Worm (Caenorhabditis elegans) whole organism, late embryonic: ENCODE results near the gene C18D11.7.

Experiments
- C08G9.2 ChIP-seq: sonication (generic microtip); optimal IDR thresholded peaks from 2 replicates; lab custom pipeline; 2016; ENCODE audit warnings: mild to moderate bottlenecking, missing genetic modification characterization, moderate library complexity, missing compliant biosample characterization
- C38D4.7 ChIP-seq: fragments of 200-800 bp; sonication (Bioruptor generic); optimal IDR thresholded peaks from 2 replicates; lab custom pipeline; 2018; ENCODE audit warnings: mild to moderate bottlenecking, missing genetic modification characterization, moderate library complexity, missing compliant biosample characterization
- F13H6.1 ChIP-seq: sonication (generic microtip); optimal IDR thresholded peaks from 2 replicates; lab custom pipeline; 2016; ENCODE audit warnings: missing genetic modification characterization, missing compliant biosample characterization
- K02D7.2 ChIP-seq: sonication (generic microtip); optimal IDR thresholded peaks from 2 replicates; lab custom pipeline; 2017; ENCODE audit warnings: mild to moderate bottlenecking, missing genetic modification characterization, missing compliant biosample characterization
- K09A11.1 ChIP-seq: sonication (generic microtip); optimal IDR thresholded peaks from 2 replicates; lab custom pipeline; 2017; ENCODE audit warnings: antibody characterized with exemption, mild to moderate bottlenecking, missing genetic modification characterization, missing compliant biosample characterization; ENCODE audit not compliant: insufficient read depth
- Y22D7AL.16 ChIP-seq: sonication (generic microtip); optimal IDR thresholded peaks from 2 replicates; lab custom pipeline; 2016; ENCODE audit warnings: missing genetic modification characterization, missing compliant biosample characterization
- ahr-1 ChIP-seq: sonication (generic microtip); optimal IDR thresholded peaks from 2 replicates; lab custom pipeline; 2016; ENCODE audit warnings: missing genetic modification characterization, missing compliant biosample characterization
- ceh-19 ChIP-seq: fragments of 200-800 bp; sonication (Bioruptor generic); optimal IDR thresholded peaks from 2 replicates; lab custom pipeline; 2018; ENCODE audit warnings: mild to moderate bottlenecking, missing genetic modification characterization, missing compliant biosample characterization
- ceh-22 ChIP-seq: sonication (generic microtip); optimal IDR thresholded peaks from 2 replicates; lab custom pipeline; 2017; ENCODE audit warnings: missing biosample characterization, missing genetic modification characterization
- ceh-45 ChIP-seq: fragments of 200-800 bp; sonication (Bioruptor generic); IDR thresholded peaks from 2 replicates; pipeline ENCODE4 v1.3.6; 2022; ENCODE audit warnings: missing genetic modification reagents, missing genetic modification characterization, missing compliant biosample characterization
- ceh-6 ChIP-seq: fragments of 200-800 bp; sonication (Bioruptor generic); optimal IDR thresholded peaks from 2 replicates; lab custom pipeline; 2018; ENCODE audit warnings: mild to moderate bottlenecking, missing genetic modification characterization, missing compliant biosample characterization
- che-1 ChIP-seq: sonication (generic microtip); optimal IDR thresholded peaks from 2 replicates; lab custom pipeline; 2016; ENCODE audit warnings: mild to moderate bottlenecking, missing genetic modification characterization, missing compliant biosample characterization
- dve-1 ChIP-seq: sonication (generic microtip); optimal IDR thresholded peaks from 2 replicates; lab custom pipeline; 2017; ENCODE audit warnings: antibody characterized with exemption, mild to moderate bottlenecking, missing genetic modification characterization, missing compliant biosample characterization
- elt-2 ChIP-seq: sonication (generic microtip); optimal IDR thresholded peaks from 2 replicates; lab custom pipeline; 2016; ENCODE audit warnings: missing genetic modification reagents, missing genetic modification characterization, missing compliant biosample characterization
- eyg-1 ChIP-seq: sonication (generic microtip); optimal IDR thresholded peaks from 2 replicates; lab custom pipeline; 2016; ENCODE audit warnings: missing genotype, missing genetic modification characterization, missing compliant biosample characterization
- fax-1 ChIP-seq: sonication (generic microtip); optimal IDR thresholded peaks from 2 replicates; lab custom pipeline; 2016; ENCODE audit warnings: missing genotype, missing genetic modification characterization, missing compliant biosample characterization
- fkh-10 ChIP-seq: fragments of 150-350 bp; optimal IDR thresholded peaks from 2 replicates; lab custom pipeline; 2014; ENCODE audit warnings: missing biosample characterization, missing genetic modification reagents, missing genetic modification characterization
- gmeb-2 ChIP-seq: sonication (generic microtip); optimal IDR thresholded peaks from 2 replicates; lab custom pipeline; 2016; ENCODE audit warnings: missing genetic modification characterization, inconsistent platforms, missing compliant biosample characterization
- hlh-15 ChIP-seq: sonication (generic microtip); optimal IDR thresholded peaks from 2 replicates; lab custom pipeline; 2016; ENCODE audit warnings: missing genetic modification characterization, missing compliant biosample characterization
- hlh-30 ChIP-seq: sonication (generic microtip); optimal IDR thresholded peaks from 2 replicates; lab custom pipeline; 2017; ENCODE audit warnings: antibody characterized with exemption, missing genetic modification characterization, missing compliant biosample characterization; ENCODE audit not compliant: insufficient read depth
- hlh-6 ChIP-seq: sonication (generic microtip); optimal IDR thresholded peaks from 2 replicates; lab custom pipeline; 2016; ENCODE audit warnings: missing genotype, missing genetic modification characterization, missing compliant biosample characterization
- madf-2 ChIP-seq: sonication (generic microtip); optimal IDR thresholded peaks from 2 replicates; lab custom pipeline; 2017; ENCODE audit warnings: missing genetic modification characterization, missing compliant biosample characterization
- mec-3 ChIP-seq: sonication (generic microtip); optimal IDR thresholded peaks from 2 replicates; lab custom pipeline; 2016; ENCODE audit warnings: borderline replicate concordance, missing genetic modification characterization, missing compliant biosample characterization
- nfya-1 ChIP-seq: sonication (generic microtip); optimal IDR thresholded peaks from 2 replicates; lab custom pipeline; 2017; ENCODE audit warnings: missing genetic modification characterization, mild to moderate bottlenecking, missing compliant biosample characterization, antibody characterized with exemption, moderate library complexity
- nhr-232 ChIP-seq: sonication (generic microtip); optimal IDR thresholded peaks from 2 replicates; lab custom pipeline; 2016; ENCODE audit warnings: missing genetic modification characterization, missing compliant biosample characterization
- odd-2 ChIP-seq: sonication (generic microtip); optimal IDR thresholded peaks from 2 replicates; lab custom pipeline; 2017; ENCODE audit warnings: antibody characterized with exemption, mild to moderate bottlenecking, missing genetic modification characterization, missing compliant biosample characterization
- pax-1 ChIP-seq: fragments of 150-350 bp; optimal IDR thresholded peaks from 2 replicates; lab custom pipeline; 2014; ENCODE audit warnings: missing biosample characterization, missing genetic modification characterization
- pha-2 ChIP-seq: sonication (generic microtip); optimal IDR thresholded peaks from 2 replicates; lab custom pipeline; 2017; ENCODE audit warnings: mild to moderate bottlenecking, missing genetic modification characterization, missing compliant biosample characterization
- pros-1 ChIP-seq: fragments of 150-350 bp; optimal IDR thresholded peaks from 2 replicates; lab custom pipeline; 2014; ENCODE audit warnings: missing biosample characterization, missing genetic modification reagents, missing genetic modification characterization
- ref-2 ChIP-seq: sonication (generic microtip); optimal IDR thresholded peaks from 2 replicates; lab custom pipeline; 2016; ENCODE audit warnings: missing genetic modification characterization, missing compliant biosample characterization
- sdc-2 ChIP-seq: sonication (generic microtip); optimal IDR thresholded peaks from 2 replicates; lab custom pipeline; 2016; ENCODE audit warnings: missing genotype, missing genetic modification characterization, missing compliant biosample characterization
- sox-2 ChIP-seq: fragments of 200-800 bp; sonication (Bioruptor generic); IDR thresholded peaks from 2 replicates; pipeline ENCODE4 v1.3.6; 2022; ENCODE audit warnings: missing genetic modification reagents, missing genetic modification characterization, missing compliant biosample characterization
- sox-4 ChIP-seq: sonication (generic microtip); optimal IDR thresholded peaks from 2 replicates; lab custom pipeline; 2017; ENCODE audit warnings: mild to moderate bottlenecking, missing genetic modification characterization, inconsistent platforms, missing compliant biosample characterization
- tbx-2 ChIP-seq: sonication (generic microtip); optimal IDR thresholded peaks from 2 replicates; lab custom pipeline; 2016; ENCODE audit warnings: missing genetic modification characterization, missing compliant biosample characterization
- unc-3 ChIP-seq, 2 experiments: fragments of 200-800 bp in 1 of 2; sonication (Bioruptor generic) in 1 of 2; sonication (generic microtip) in 1 of 2; conservative IDR thresholded peaks in 1 of 2; optimal IDR thresholded peaks in 1 of 2; 2 replicates each; pipeline versions ENCODE4 v1.3.6 to Lab custom; 2016 to 2022; ENCODE audit warnings: missing compliant biosample characterization in 2 of 2, missing genetic modification characterization in 2 of 2, missing genetic modification reagents in 1 of 2
- unc-86 ChIP-seq: sonication (generic microtip); optimal IDR thresholded peaks from 2 replicates; lab custom pipeline; 2016; ENCODE audit warnings: missing genetic modification characterization, missing compliant biosample characterization
- ztf-16 ChIP-seq: sonication (generic microtip); optimal IDR thresholded peaks from 2 replicates; lab custom pipeline; 2017; ENCODE audit warnings: missing genetic modification characterization, missing compliant biosample characterization

The C18D11.7 gene

ce11 chrIII:11806695-11807094 is at the start of gene C18D11.7:
TSS of gene C18D11.7 (minus strand) at chrIII:11806795.
- TF ChIP-seq ceh-22 (no peak), nhr-232 (tag; lab: Kevin White, UChicago) (no peak), ceh-45 (GFP tag; lab: Robert Waterston, UW) (no peak), che-1 (tag; lab: Kevin White, UChicago) (no peak), K02D7.2 (tag; lab: Kevin White, UChicago) (no peak), ahr-1 (tag; lab: Kevin White, UChicago) (no peak), tbx-2 (tag; lab: Kevin White, UChicago) (no peak), ref-2 (tag; lab: Kevin White, UChicago) (no peak)

DNA sequence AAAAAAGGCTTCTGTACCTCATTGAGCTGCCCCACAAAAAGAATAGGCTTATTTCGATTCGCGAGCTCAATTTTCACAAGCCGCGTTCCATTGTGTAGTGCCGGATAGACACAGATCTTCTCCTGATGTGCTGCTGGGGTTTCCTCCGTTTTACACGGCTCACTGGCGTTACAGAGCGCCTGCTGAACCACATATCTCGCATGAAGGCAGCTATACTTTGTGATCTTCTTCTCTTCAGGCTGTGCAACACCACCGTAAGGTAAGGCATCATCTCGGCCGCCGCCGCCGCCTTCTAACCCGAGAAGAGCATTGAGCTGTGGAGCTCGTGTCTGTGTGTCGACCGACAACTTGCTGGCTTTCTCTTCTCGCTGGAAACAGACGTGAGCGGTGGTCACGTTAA is 46.9 kb upstream of the C18D11.7 start:
- no peak for TF ChIP-seq sox-2 (GFP tag; lab: Robert Waterston, UW)
- TF ChIP-seq tbx-2 (tag; lab: Kevin White, UChicago), result no peak
- TF ChIP-seq madf-2 (tag; lab: Kevin White, UChicago), result no peak
- TF ChIP-seq sox-4, result no peak
- TF ChIP-seq mec-3 (tag; lab: Kevin White, UChicago), result no peak
- no peak for TF ChIP-seq ceh-6
- TF ChIP-seq sdc-2 (tag; lab: Kevin White, UChicago), result no peak
- no peak for TF ChIP-seq ceh-19 (GFP tag; lab: Kevin White, UChicago)
- TF ChIP-seq fkh-10, result no peak
- TF ChIP-seq eyg-1 (tag; lab: Kevin White, UChicago), result no peak
- TF ChIP-seq F13H6.1 (tag; lab: Kevin White, UChicago), result no peak
- no peak for TF ChIP-seq dve-1
- no peak for TF ChIP-seq pax-1 (tag; lab: Kevin White, UChicago)
- no peak for TF ChIP-seq gmeb-2
- TF ChIP-seq hlh-30 (tag; lab: Kevin White, UChicago), result no peak
- TF ChIP-seq C08G9.2 (tag; lab: Kevin White, UChicago), result no peak
- TF ChIP-seq hlh-6 (tag; lab: Kevin White, UChicago), result no peak
- TF ChIP-seq, all 69 proteins: peak for 0

DNA sequence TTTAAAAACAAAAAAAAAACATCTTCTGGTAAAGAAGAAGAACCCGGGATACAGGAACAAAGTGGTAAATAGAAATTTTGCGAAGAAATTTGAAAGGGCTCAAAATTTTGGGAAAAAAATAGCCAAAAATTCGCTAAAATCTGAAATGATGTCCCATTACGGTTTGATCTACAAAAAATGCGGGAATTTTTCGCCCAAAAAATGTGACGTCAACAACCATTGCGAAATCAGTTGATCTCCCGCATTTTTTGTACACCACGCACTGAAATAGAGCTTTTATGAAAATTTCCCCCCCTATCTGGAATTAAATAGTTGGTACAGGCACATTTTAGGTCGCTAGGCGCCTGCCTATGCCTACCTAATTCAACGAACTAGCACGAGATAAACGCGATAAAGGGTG is 43.0 kb upstream of the C18D11.7 start:
- TF ChIP-seq F13H6.1 (tag; lab: Kevin White, UChicago) (no peak), gmeb-2 (no peak), unc-3 (GFP tag; conservative IDR thresholded peaks at IDR 0.05; lab: Robert Waterston, UW) (no peak), unc-3 (tag; optimal IDR thresholded peaks at IDR 0.05; lab: Kevin White, UChicago) (no peak), elt-2 (no peak), ztf-16 (tag; lab: Kevin White, UChicago) (no peak), pha-2 (tag; lab: Kevin White, UChicago) (no peak), sox-2 (GFP tag; lab: Robert Waterston, UW) (no peak), hlh-15 (tag; lab: Kevin White, UChicago) (no peak), nfya-1 (tag; lab: Kevin White, UChicago) (no peak), che-1 (tag; lab: Kevin White, UChicago) (no peak), Y22D7AL.16 (tag; lab: Kevin White, UChicago) (no peak), K09A11.1 (tag; lab: Kevin White, UChicago) (no peak), C38D4.7 (GFP tag; lab: Kevin White, UChicago) (no peak), nhr-232 (tag; lab: Kevin White, UChicago) (no peak), fax-1 (tag; lab: Kevin White, UChicago) (no peak), ceh-45 (GFP tag; lab: Robert Waterston, UW) (no peak), pax-1 (tag; lab: Kevin White, UChicago) (no peak), unc-86 (tag; lab: Kevin White, UChicago) (no peak), pros-1 (tag; lab: Kevin White, UChicago) (no peak), odd-2 (tag; lab: Kevin White, UChicago) (no peak)
